Worm (Caenorhabditis elegans) whole organism, L2 larva: Measurements from ENCODE around the gene nhr-280.

Experiments
- C34F6.9 ChIP-seq: fragments of 150-350 bp; optimal IDR thresholded peaks from 2 replicates; lab custom pipeline; 2014; ENCODE audit warnings: missing biosample characterization, missing genetic modification characterization
- F13H6.1 ChIP-seq: sonication (generic microtip); optimal IDR thresholded peaks from 2 replicates; lab custom pipeline; 2016; ENCODE audit warnings: missing genetic modification characterization, missing compliant biosample characterization
- R02D3.7 ChIP-seq: fragments of 150-350 bp; optimal IDR thresholded peaks from 2 replicates; lab custom pipeline; 2014; ENCODE audit warnings: missing biosample characterization, missing genetic modification characterization
- ZK546.5 ChIP-seq: sonication (generic microtip); optimal IDR thresholded peaks from 2 replicates; lab custom pipeline; 2017; ENCODE audit warnings: missing biosample characterization, missing genetic modification characterization
- alr-1 ChIP-seq: fragments of 150-350 bp; optimal IDR thresholded peaks from 2 replicates; lab custom pipeline; 2014; ENCODE audit warnings: missing biosample characterization, missing genetic modification characterization
- aly-2 ChIP-seq: fragments of 150-350 bp; optimal IDR thresholded peaks from 2 replicates; lab custom pipeline; 2014; ENCODE audit warnings: missing biosample characterization, missing genetic modification characterization
- ama-1 ChIP-seq: fragments of 150-350 bp; optimal IDR thresholded peaks from 2 replicates; lab custom pipeline; 2018; ENCODE audit warnings: inconsistent platforms
- blmp-1 ChIP-seq: sonication (generic microtip); optimal IDR thresholded peaks from 2 replicates; lab custom pipeline; 2017; ENCODE audit warnings: missing genetic modification characterization, mild to moderate bottlenecking, missing compliant biosample characterization, antibody characterized with exemption, moderate library complexity; ENCODE audit not compliant: insufficient read depth
- ceh-16 ChIP-seq: fragments of 150-350 bp; optimal IDR thresholded peaks from 2 replicates; lab custom pipeline; 2014; ENCODE audit warnings: missing biosample characterization, missing genetic modification characterization
- ceh-82 ChIP-seq: fragments of 150-350 bp; optimal IDR thresholded peaks from 2 replicates; lab custom pipeline; 2014; ENCODE audit warnings: missing biosample characterization, missing genetic modification characterization
- crh-2 ChIP-seq: sonication (generic microtip); optimal IDR thresholded peaks from 2 replicates; lab custom pipeline; 2017; ENCODE audit warnings: missing biosample characterization, missing genetic modification characterization
- dmd-4 ChIP-seq: sonication (generic microtip); optimal IDR thresholded peaks from 2 replicates; lab custom pipeline; 2017; ENCODE audit warnings: missing biosample characterization, missing genetic modification characterization
- egl-27 ChIP-seq: sonication (generic microtip); optimal IDR thresholded peaks from 3 replicates; lab custom pipeline; 2017; ENCODE audit warnings: missing biosample characterization, missing genetic modification reagents, missing genetic modification characterization
- elt-1 ChIP-seq: fragments of 150-350 bp; optimal IDR thresholded peaks from 2 replicates; lab custom pipeline; 2014; ENCODE audit warnings: missing biosample characterization, missing genetic modification characterization
- elt-3 ChIP-seq: sonication (generic microtip); optimal IDR thresholded peaks from 2 replicates; lab custom pipeline; 2017; ENCODE audit warnings: missing biosample characterization, missing genetic modification characterization
- fos-1 ChIP-seq: fragments of 150-350 bp; optimal IDR thresholded peaks from 2 replicates; lab custom pipeline; 2014; ENCODE audit warnings: missing biosample characterization, missing genetic modification characterization
- gmeb-1 ChIP-seq: fragments of 150-350 bp; optimal IDR thresholded peaks from 2 replicates; lab custom pipeline; 2014; ENCODE audit warnings: missing biosample characterization, missing genetic modification characterization
- lin-39 ChIP-seq: fragments of 150-350 bp; optimal IDR thresholded peaks from 2 replicates; lab custom pipeline; 2014; ENCODE audit warnings: missing biosample characterization, missing genetic modification reagents, missing genetic modification characterization
- lsy-2 ChIP-seq, 2 experiments: fragments of 150-350 bp in 1 of 2; sonication (generic microtip) in 1 of 2; optimal IDR thresholded peaks; 2 replicates each; lab custom pipeline; 2014 to 2017; ENCODE audit warnings: missing biosample characterization in 2 of 2, missing genetic modification characterization in 2 of 2
- mbf-1 ChIP-seq: sonication (generic microtip); optimal IDR thresholded peaks from 2 replicates; lab custom pipeline; 2017; ENCODE audit warnings: missing biosample characterization, missing genetic modification characterization
- nhr-129 ChIP-seq: fragments of 150-350 bp; optimal IDR thresholded peaks from 2 replicates; lab custom pipeline; 2014; ENCODE audit warnings: missing biosample characterization, missing genetic modification characterization
- nhr-21 ChIP-seq: fragments of 150-350 bp; optimal IDR thresholded peaks from 2 replicates; lab custom pipeline; 2014; ENCODE audit warnings: missing biosample characterization, missing genetic modification characterization
- nhr-23 ChIP-seq: fragments of 150-350 bp; optimal IDR thresholded peaks from 2 replicates; lab custom pipeline; 2014; ENCODE audit warnings: missing biosample characterization, missing genetic modification reagents, missing genetic modification characterization
- nhr-237 ChIP-seq: fragments of 150-350 bp; optimal IDR thresholded peaks from 2 replicates; lab custom pipeline; 2014; ENCODE audit warnings: missing biosample characterization, missing genetic modification characterization
- nhr-25 ChIP-seq: fragments of 150-350 bp; sonication (generic microtip); optimal IDR thresholded peaks from 3 replicates; lab custom pipeline; 2014; ENCODE audit warnings: missing biosample characterization, missing genetic modification characterization
- nhr-6 ChIP-seq: fragments of 150-350 bp; optimal IDR thresholded peaks from 2 replicates; lab custom pipeline; 2014; ENCODE audit warnings: missing biosample characterization, missing genetic modification characterization
- nhr-77 ChIP-seq: fragments of 150-350 bp; optimal IDR thresholded peaks from 2 replicates; lab custom pipeline; 2014; ENCODE audit warnings: missing biosample characterization, missing genetic modification characterization
- peb-1 ChIP-seq: fragments of 150-350 bp; optimal IDR thresholded peaks from 2 replicates; lab custom pipeline; 2014; ENCODE audit warnings: missing biosample characterization, missing genetic modification characterization
- skn-1 ChIP-seq: sonication (generic microtip); optimal IDR thresholded peaks from 2 replicates; lab custom pipeline; 2017; ENCODE audit warnings: missing biosample characterization, missing genetic modification characterization
- sma-3 ChIP-seq: sonication (generic microtip); optimal IDR thresholded peaks from 2 replicates; lab custom pipeline; 2016; ENCODE audit warnings: missing genetic modification reagents, missing genetic modification characterization, missing compliant biosample characterization
- snpc-4 ChIP-seq: fragments of 150-350 bp; optimal IDR thresholded peaks from 2 replicates; lab custom pipeline; 2014; ENCODE audit warnings: missing biosample characterization, missing genetic modification characterization
- unc-39 ChIP-seq: fragments of 150-350 bp; optimal IDR thresholded peaks from 2 replicates; lab custom pipeline; 2014; ENCODE audit warnings: missing biosample characterization, missing genetic modification characterization
- unc-62 ChIP-seq: fragments of 150-350 bp; optimal IDR thresholded peaks from 2 replicates; lab custom pipeline; 2014; ENCODE audit warnings: missing biosample characterization, missing genetic modification reagents, missing genetic modification characterization
- zag-1 ChIP-seq: fragments of 150-350 bp; optimal IDR thresholded peaks from 2 replicates; lab custom pipeline; 2014; ENCODE audit warnings: missing biosample characterization, missing genetic modification characterization
- ztf-1 ChIP-seq: fragments of 200-800 bp; sonication (Bioruptor generic); conservative IDR thresholded peaks from 2 replicates; pipeline ENCODE4 v1.3.6; 2022; ENCODE audit warnings: missing genetic modification characterization, missing compliant biosample characterization
- ztf-11 ChIP-seq: sonication (generic microtip); optimal IDR thresholded peaks from 2 replicates; lab custom pipeline; 2017; ENCODE audit warnings: missing biosample characterization, missing genetic modification characterization

nhr-280 gene

DNA sequence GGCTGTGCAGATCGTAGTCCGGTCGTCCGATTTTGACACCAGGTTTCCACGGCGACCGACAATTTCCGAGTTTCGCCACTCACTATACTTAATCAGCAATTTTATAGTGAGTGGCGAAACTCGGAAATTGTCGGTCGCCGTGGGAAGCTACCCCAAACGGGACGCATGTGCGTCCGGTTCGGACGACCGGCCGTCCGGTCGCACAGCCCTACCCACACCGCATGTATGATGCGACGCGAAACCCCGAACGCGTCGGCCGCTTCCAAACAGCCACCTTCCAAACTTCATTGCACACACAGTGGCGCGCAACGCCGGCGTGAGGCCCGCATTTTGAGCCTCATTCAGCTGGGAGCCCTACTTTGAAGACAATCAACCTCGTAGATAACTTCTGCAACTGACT lies 20.5 kb upstream of the nhr-280 start:
- TF ChIP-seq zag-1 (tag; lab: Kevin White, UChicago) (no peak), C34F6.9 (tag; lab: Kevin White, UChicago) (no peak), elt-3 (no peak), dmd-4 (no peak), crh-2 (tag; lab: Kevin White, UChicago) (no peak)

DNA sequence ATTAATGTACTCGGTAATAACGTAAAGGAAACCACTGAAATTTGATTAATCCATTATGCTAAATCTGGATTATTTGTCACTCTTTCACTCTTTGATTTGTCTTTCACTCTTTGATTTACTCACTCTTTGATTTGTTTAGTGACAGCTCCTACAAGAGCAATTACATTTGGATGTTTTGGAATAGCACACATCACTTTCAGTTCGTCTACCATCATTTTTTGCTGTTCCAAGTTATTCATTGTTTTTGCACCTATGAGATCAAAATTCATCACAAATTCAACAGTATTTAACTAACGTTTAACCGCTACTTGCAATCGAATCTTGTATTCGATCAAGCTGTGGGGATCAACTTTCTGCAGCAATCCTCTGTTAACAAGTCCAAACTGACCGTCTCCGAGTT lies 18.6 kb upstream of the nhr-280 start:
- no peak for TF ChIP-seq nhr-25 (tag; lab: Kevin White, UChicago)
- TF ChIP-seq gmeb-1 (tag; lab: Kevin White, UChicago): no peak
- no peak for TF ChIP-seq snpc-4
- TF ChIP-seq unc-62 (GFP tag; lab: Kevin White, UChicago): no peak
- no peak for TF ChIP-seq skn-1 (tag; lab: Kevin White, UChicago)
- TF ChIP-seq elt-3: no peak
- TF ChIP-seq aly-2 (tag; lab: Kevin White, UChicago): no peak
- no peak for TF ChIP-seq R02D3.7
- no peak for TF ChIP-seq elt-1 (tag; lab: Kevin White, UChicago)
- no peak for TF ChIP-seq alr-1 (tag; lab: Kevin White, UChicago)
- TF ChIP-seq ama-1 (lab: Kevin White, UChicago): no peak
- TF ChIP-seq unc-39 (tag; lab: Kevin White, UChicago): no peak
- no peak for TF ChIP-seq blmp-1 (tag; lab: Kevin White, UChicago)

DNA sequence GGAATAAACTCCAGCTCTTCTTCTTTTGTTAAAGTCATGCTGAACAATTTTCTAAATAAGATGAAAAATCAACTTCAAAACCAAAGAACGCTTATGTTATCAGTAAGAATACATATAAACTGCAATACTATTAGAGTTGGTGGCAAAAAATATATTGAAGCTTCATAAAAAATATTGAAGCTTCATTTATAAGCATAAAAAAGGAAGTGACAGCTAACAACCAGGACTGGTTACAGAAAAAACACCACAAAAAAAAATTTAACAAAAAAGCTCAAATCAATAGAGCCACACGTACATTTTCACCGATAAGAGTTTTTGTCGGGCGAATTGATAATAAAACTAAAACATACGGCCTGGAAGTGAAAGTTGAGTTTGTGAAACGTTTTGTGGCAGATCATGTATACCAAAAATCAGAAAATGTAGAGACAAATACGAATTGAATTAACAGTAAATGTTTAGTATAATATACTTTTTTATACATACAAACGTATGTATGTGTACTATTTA lies 17.1 kb upstream of the nhr-280 start, which contains the start of gene sqst-5:
Gene sqst-5 (minus strand): TSS at position 51 of the 507 bp plus-strand sequence.
- TF ChIP-seq sma-3 (GFP tag; lab: Kevin White, UChicago): no peak
- no peak for TF ChIP-seq ceh-16 (tag; lab: Kevin White, UChicago)
- no peak for TF ChIP-seq F13H6.1 (tag; lab: Kevin White, UChicago)
- no peak for TF ChIP-seq dmd-4
- peak; percentile 65 for TF ChIP-seq fos-1 (tag; lab: Kevin White, UChicago)
- no peak for TF ChIP-seq ztf-11
- TF ChIP-seq gmeb-1 (tag; lab: Kevin White, UChicago): peak; percentile 4

DNA sequence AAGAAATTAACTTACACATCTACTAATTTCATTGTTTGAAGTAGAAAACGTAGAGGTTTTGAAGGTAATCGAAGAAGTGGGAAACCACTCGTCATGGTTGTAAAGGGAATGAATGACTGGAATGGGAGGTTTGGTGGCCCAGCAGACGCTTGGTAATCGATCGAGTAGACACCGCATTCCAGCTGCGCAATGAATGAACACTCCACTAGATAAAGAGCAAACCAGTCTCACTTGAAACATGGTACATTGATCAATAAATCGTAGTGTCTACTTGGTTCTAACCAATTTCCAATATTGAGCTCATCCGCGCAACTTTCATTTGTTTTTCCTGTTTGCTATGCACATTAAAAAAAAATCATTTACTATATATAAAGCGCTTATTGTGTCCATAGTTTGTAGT lies 15.8 kb upstream of the nhr-280 start, which contains the start of gene fbxb-84:
Gene fbxb-84 (minus strand): TSS at position 101 of the 400 bp plus-strand sequence.
- TF ChIP-seq ama-1 (lab: Kevin White, UChicago) (no peak), mbf-1 (tag; lab: Kevin White, UChicago) (no peak), zag-1 (tag; lab: Kevin White, UChicago) (no peak), dmd-4 (no peak), lin-39 (tag; lab: Kevin White, UChicago) (no peak), nhr-23 (tag; lab: Kevin White, UChicago) (no peak), unc-62 (GFP tag; lab: Kevin White, UChicago) (no peak), nhr-6 (tag; lab: Kevin White, UChicago) (no peak), unc-39 (tag; lab: Kevin White, UChicago) (no peak)
- TF ChIP-seq, all 48 proteins: peak for 0

DNA sequence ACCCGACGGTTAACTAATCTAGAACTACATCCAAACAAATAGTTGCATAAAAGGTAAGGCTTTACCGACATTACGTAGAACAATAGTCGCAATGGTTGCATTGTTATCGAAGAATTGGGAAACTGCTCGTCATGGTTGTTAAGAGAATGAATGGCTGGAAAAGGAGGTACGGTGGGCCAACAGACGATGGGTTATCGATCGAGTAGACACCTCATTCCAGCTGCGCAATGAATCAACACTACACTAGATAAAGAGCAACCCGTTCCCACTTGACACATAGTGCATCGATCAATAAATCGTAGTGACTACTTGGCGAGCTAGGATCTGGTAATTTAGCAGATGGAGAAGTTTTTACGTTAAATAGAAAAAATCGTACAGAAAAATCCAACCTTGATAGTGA lies 14.5 kb upstream of the nhr-280 start, which contains the start of the genes T17A3.12 and fbxb-83:
Gene T17A3.12 (minus strand): TSS at position 101 of the 400 bp plus-strand sequence.
Gene fbxb-83 (minus strand): TSS at position 134 of the 400 bp plus-strand sequence.
- no peak for TF ChIP-seq nhr-25 (tag; lab: Kevin White, UChicago)
- no peak for TF ChIP-seq elt-1 (tag; lab: Kevin White, UChicago)
- TF ChIP-seq nhr-237 (tag; lab: Kevin White, UChicago): no peak
- no peak for TF ChIP-seq nhr-6 (tag; lab: Kevin White, UChicago)
- no peak for TF ChIP-seq nhr-77 (tag; lab: Kevin White, UChicago)
- TF ChIP-seq egl-27: no peak
- no peak for TF ChIP-seq dmd-4
- no peak for TF ChIP-seq nhr-129 (tag; lab: Kevin White, UChicago)
- TF ChIP-seq lsy-2 (tag; optimal IDR thresholded peaks at IDR 0.05; lab: Kevin White, UChicago): no peak
- TF ChIP-seq lin-39 (tag; lab: Kevin White, UChicago): no peak
- TF ChIP-seq ceh-16 (tag; lab: Kevin White, UChicago): no peak
- no peak for TF ChIP-seq gmeb-1 (tag; lab: Kevin White, UChicago)
- TF ChIP-seq ztf-1 (GFP tag; lab: Robert Waterston, UW): no peak
- TF ChIP-seq ZK546.5 (tag; lab: Kevin White, UChicago): no peak
- no peak for TF ChIP-seq sma-3 (GFP tag; lab: Kevin White, UChicago)
- no peak for TF ChIP-seq aly-2 (tag; lab: Kevin White, UChicago)
- TF ChIP-seq nhr-21 (tag; lab: Kevin White, UChicago): no peak
- TF ChIP-seq fos-1 (tag; lab: Kevin White, UChicago): no peak
- TF ChIP-seq ceh-82: no peak
- TF ChIP-seq peb-1 (tag; lab: Kevin White, UChicago): no peak
- TF ChIP-seq, all 48 proteins: peak for 0
